Worm (Caenorhabditis elegans) whole organism, L3 larva: ENCODE measurements around the gene F33G12.7.

Experiments used
- ama-1 ChIP-seq: fragments of 150-350 bp; optimal IDR thresholded peaks from 2 replicates; lab custom pipeline; 2018
- elt-2 ChIP-seq: sonication (generic microtip); optimal IDR thresholded peaks from 2 replicates; lab custom pipeline; 2016; ENCODE audit warnings: missing genetic modification reagents, mild to moderate bottlenecking, missing genetic modification characterization, missing compliant biosample characterization
- lin-39 ChIP-seq: fragments of 150-350 bp; optimal IDR thresholded peaks from 2 replicates; lab custom pipeline; 2018; ENCODE audit warnings: missing biosample characterization, missing genetic modification reagents, missing genetic modification characterization
- mdl-1 ChIP-seq: fragments of 150-350 bp; optimal IDR thresholded peaks from 2 replicates; lab custom pipeline; 2014; ENCODE audit warnings: missing biosample characterization, missing genetic modification characterization
- nhr-28 ChIP-seq: fragments of 150-350 bp; optimal IDR thresholded peaks from 2 replicates; lab custom pipeline; 2014; ENCODE audit warnings: missing biosample characterization, missing genetic modification characterization
- nhr-76 ChIP-seq: fragments of 150-350 bp; sonication (generic microtip); optimal IDR thresholded peaks from 5 replicates; lab custom pipeline; 2014; ENCODE audit warnings: missing biosample characterization, missing genetic modification characterization
- nhr-77 ChIP-seq: fragments of 150-350 bp; optimal IDR thresholded peaks from 2 replicates; lab custom pipeline; 2014; ENCODE audit warnings: missing biosample characterization, missing genetic modification characterization
- pqm-1 ChIP-seq: fragments of 150-350 bp; optimal IDR thresholded peaks from 2 replicates; lab custom pipeline; 2017; ENCODE audit warnings: missing biosample characterization, missing genetic modification characterization, inconsistent platforms
- skn-1 ChIP-seq: fragments of 150-350 bp; optimal IDR thresholded peaks from 2 replicates; lab custom pipeline; 2014; ENCODE audit warnings: missing biosample characterization, missing genetic modification characterization
- snpc-4 ChIP-seq: fragments of 150-350 bp; optimal IDR thresholded peaks from 2 replicates; lab custom pipeline; 2014; ENCODE audit warnings: missing biosample characterization, missing genetic modification characterization
- tbx-2 ChIP-seq: sonication (generic microtip); optimal IDR thresholded peaks from 2 replicates; lab custom pipeline; 2016; ENCODE audit warnings: mild to moderate bottlenecking, missing genetic modification characterization, missing compliant biosample characterization
- unc-39 ChIP-seq: sonication (generic microtip); optimal IDR thresholded peaks from 4 replicates; lab custom pipeline; 2017; ENCODE audit warnings: missing biosample characterization, missing genetic modification characterization

- TF ChIP-seq tbx-2 (tag; lab: Kevin White, UChicago) (no peak), skn-1 (tag; lab: Kevin White, UChicago) (no peak), nhr-76 (tag; lab: Kevin White, UChicago) (no peak), unc-39 (no peak), snpc-4 (tag; lab: Kevin White, UChicago) (no peak), ama-1 (no peak), nhr-77 (tag; lab: Kevin White, UChicago) (no peak), elt-2 (tag; lab: Kevin White, UChicago) (no peak), pqm-1 (tag; lab: Kevin White, UChicago) (no peak), mdl-1 (tag; lab: Kevin White, UChicago) (no peak), nhr-28 (tag; lab: Kevin White, UChicago) (no peak), lin-39 (tag; lab: Kevin White, UChicago) (no peak)
These were observed 30.8 kb upstream of the F33G12.7 start, which contains the start of gene C27A2.7 for ce11 chrII:5071265-5071664.
